Fruit fly (Drosophila melanogaster) whole organism: Measurements from ENCODE around the gene CG13309.

ENCODE experiments used
- CG8478 ChIP-seq: fragments of >200 bp; optimal IDR thresholded peaks from 2 replicates; lab custom pipeline; 2018; ENCODE audit warnings: inconsistent platforms
- EcR ChIP-seq, 2 experiments: fragments of >200 bp; optimal IDR thresholded peaks; 2 replicates each; lab custom pipeline; 2017; ENCODE audit warnings: missing biosample characterization in 2 of 2, missing genetic modification characterization in 2 of 2, missing genetic modification reagents in 2 of 2
- psq ChIP-seq: fragments of >200 bp; optimal IDR thresholded peaks from 2 replicates; lab custom pipeline; 2017

DNA sequence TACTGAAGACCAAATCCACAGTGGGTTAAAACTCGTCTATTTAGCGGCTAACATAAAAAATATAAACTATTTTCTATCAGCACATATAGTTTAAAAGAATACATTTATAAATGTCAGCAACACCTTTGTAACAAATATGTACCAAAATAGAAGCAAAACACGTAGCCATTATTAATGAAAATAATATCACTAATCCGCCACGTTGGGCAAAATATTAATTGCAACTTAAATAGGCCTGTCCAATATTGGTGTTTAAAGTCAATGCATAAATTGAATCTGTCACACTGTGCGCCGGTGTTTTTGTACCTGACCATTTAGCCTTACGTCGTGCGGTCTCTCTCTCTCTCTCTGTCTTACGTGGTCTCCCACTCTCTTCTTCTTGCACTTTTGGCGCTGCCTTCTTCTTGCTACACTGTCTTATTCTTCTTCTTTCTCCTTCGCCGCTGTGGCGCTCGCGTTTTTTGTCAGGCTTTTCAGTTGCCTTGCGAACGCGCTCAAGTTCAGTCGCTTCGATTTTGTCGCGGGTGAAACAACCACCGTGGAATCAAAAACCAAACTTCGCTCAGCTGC, 44.1 kb upstream of the CG13309 start:
- TF ChIP-seq CG8478 (lab: Kevin White, UChicago): no peak
- TF ChIP-seq psq (lab: Kevin White, UChicago): no peak
- TF ChIP-seq EcR (GFP tag; optimal IDR thresholded peaks at IDR 0.05; lab: Kevin White, UChicago): no peak
